Worm (Caenorhabditis elegans) whole organism, L3 larva: ENCODE results near the gene C36B7.6.

Experiments used
- ZK546.5 ChIP-seq: sonication (generic microtip); optimal IDR thresholded peaks from 2 replicates; lab custom pipeline; 2017; ENCODE audit warnings: missing biosample characterization, missing genetic modification characterization
- aly-2 ChIP-seq: fragments of 150-350 bp; optimal IDR thresholded peaks from 2 replicates; lab custom pipeline; 2014; ENCODE audit warnings: missing biosample characterization, missing genetic modification characterization
- ama-1 ChIP-seq: fragments of 150-350 bp; optimal IDR thresholded peaks from 2 replicates; lab custom pipeline; 2018
- ceh-28 ChIP-seq: fragments of 150-350 bp; optimal IDR thresholded peaks from 2 replicates; lab custom pipeline; 2014; ENCODE audit warnings: missing biosample characterization, missing genetic modification reagents, missing genetic modification characterization
- ceh-9 ChIP-seq: sonication (generic microtip); optimal IDR thresholded peaks from 2 replicates; lab custom pipeline; 2018; ENCODE audit warnings: missing biosample characterization, missing genetic modification characterization
- elt-1 ChIP-seq: fragments of 150-350 bp; optimal IDR thresholded peaks from 2 replicates; lab custom pipeline; 2014; ENCODE audit warnings: missing biosample characterization, missing genetic modification characterization
- elt-2 ChIP-seq: sonication (generic microtip); optimal IDR thresholded peaks from 2 replicates; lab custom pipeline; 2016; ENCODE audit warnings: missing genetic modification reagents, mild to moderate bottlenecking, missing genetic modification characterization, missing compliant biosample characterization
- fkh-10 ChIP-seq: sonication (generic microtip); optimal IDR thresholded peaks from 2 replicates; lab custom pipeline; 2017; ENCODE audit warnings: missing biosample characterization, missing genetic modification reagents, missing genetic modification characterization
- fkh-2 ChIP-seq: fragments of 150-350 bp; optimal IDR thresholded peaks from 2 replicates; lab custom pipeline; 2014; ENCODE audit warnings: missing biosample characterization, missing genetic modification reagents, missing genetic modification characterization
- fos-1 ChIP-seq: fragments of 150-350 bp; optimal IDR thresholded peaks from 2 replicates; lab custom pipeline; 2014; ENCODE audit warnings: missing biosample characterization, missing genetic modification characterization
- jun-1 ChIP-seq: fragments of 150-350 bp; optimal IDR thresholded peaks from 2 replicates; lab custom pipeline; 2014; ENCODE audit warnings: missing biosample characterization, missing genetic modification reagents, missing genetic modification characterization
- lin-15B ChIP-seq: fragments of 150-350 bp; optimal IDR thresholded peaks from 2 replicates; lab custom pipeline; 2014; ENCODE audit warnings: missing biosample characterization, missing genetic modification characterization
- nfya-1 ChIP-seq: sonication (generic microtip); optimal IDR thresholded peaks from 2 replicates; lab custom pipeline; 2017; ENCODE audit warnings: missing genetic modification characterization, mild to moderate bottlenecking, missing compliant biosample characterization, antibody characterized with exemption, moderate library complexity; ENCODE audit not compliant: insufficient read depth
- nhr-11 ChIP-seq: fragments of 150-350 bp; optimal IDR thresholded peaks from 2 replicates; lab custom pipeline; 2014; ENCODE audit warnings: missing biosample characterization, missing genetic modification characterization
- nhr-237 ChIP-seq: fragments of 150-350 bp; optimal IDR thresholded peaks from 2 replicates; lab custom pipeline; 2014; ENCODE audit warnings: missing biosample characterization, missing genetic modification characterization
- nhr-25 ChIP-seq: sonication (generic microtip); optimal IDR thresholded peaks from 2 replicates; lab custom pipeline; 2017; ENCODE audit warnings: missing biosample characterization, missing genetic modification characterization
- nhr-43 ChIP-seq: sonication (generic microtip); optimal IDR thresholded peaks from 2 replicates; lab custom pipeline; 2016; ENCODE audit warnings: mild to moderate bottlenecking, missing genetic modification characterization, missing compliant biosample characterization; ENCODE audit not compliant: poor library complexity, severe bottlenecking
- nhr-67 ChIP-seq: fragments of 150-350 bp; optimal IDR thresholded peaks from 2 replicates; lab custom pipeline; 2014; ENCODE audit warnings: missing biosample characterization, missing genetic modification characterization
- nhr-77 ChIP-seq: fragments of 150-350 bp; optimal IDR thresholded peaks from 2 replicates; lab custom pipeline; 2014; ENCODE audit warnings: missing biosample characterization, missing genetic modification characterization
- pqm-1 ChIP-seq: fragments of 150-350 bp; optimal IDR thresholded peaks from 2 replicates; lab custom pipeline; 2017; ENCODE audit warnings: missing biosample characterization, missing genetic modification characterization, inconsistent platforms
- sea-2 ChIP-seq: fragments of 150-350 bp; sonication (generic microtip); optimal IDR thresholded peaks from 4 replicates; lab custom pipeline; 2014; ENCODE audit warnings: missing biosample characterization, missing genetic modification reagents, missing genetic modification characterization
- snpc-4 ChIP-seq: fragments of 150-350 bp; optimal IDR thresholded peaks from 2 replicates; lab custom pipeline; 2014; ENCODE audit warnings: missing biosample characterization, missing genetic modification characterization
- tbx-2 ChIP-seq: sonication (generic microtip); optimal IDR thresholded peaks from 2 replicates; lab custom pipeline; 2016; ENCODE audit warnings: mild to moderate bottlenecking, missing genetic modification characterization, missing compliant biosample characterization
- unc-62 ChIP-seq: fragments of 150-350 bp; sonication (generic microtip); optimal IDR thresholded peaks from 4 replicates; lab custom pipeline; 2014; ENCODE audit warnings: missing biosample characterization, missing genetic modification reagents, missing genetic modification characterization
- zag-1 ChIP-seq: fragments of 150-350 bp; optimal IDR thresholded peaks from 2 replicates; lab custom pipeline; 2014; ENCODE audit warnings: missing biosample characterization, missing genetic modification characterization
- ztf-4 ChIP-seq: fragments of 150-350 bp; optimal IDR thresholded peaks from 2 replicates; lab custom pipeline; 2014; ENCODE audit warnings: missing biosample characterization, missing genetic modification characterization

The C36B7.6 gene

DNA sequence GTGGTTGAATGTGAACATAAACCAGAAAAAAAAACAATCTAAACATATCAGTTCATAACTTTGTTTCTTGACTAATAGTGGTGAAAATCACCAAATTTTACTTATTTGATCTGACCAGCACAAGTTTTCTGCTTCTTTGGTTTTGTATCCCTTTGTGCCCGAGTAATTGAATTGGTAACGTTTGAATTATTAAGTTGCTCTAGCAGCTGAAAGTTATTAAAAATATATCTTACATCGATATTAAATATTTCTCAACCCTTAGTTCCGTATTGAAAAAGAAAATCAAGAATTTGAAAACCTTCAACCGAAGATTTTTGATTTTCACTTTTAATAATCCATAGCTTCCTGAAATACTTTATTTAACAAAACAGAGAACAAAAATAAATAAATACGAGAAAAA lies 34.1 kb downstream of the C36B7.6 start:
- TF ChIP-seq unc-62 (GFP tag; lab: Kevin White, UChicago) (no peak), ceh-28 (peak; percentile 32)

DNA sequence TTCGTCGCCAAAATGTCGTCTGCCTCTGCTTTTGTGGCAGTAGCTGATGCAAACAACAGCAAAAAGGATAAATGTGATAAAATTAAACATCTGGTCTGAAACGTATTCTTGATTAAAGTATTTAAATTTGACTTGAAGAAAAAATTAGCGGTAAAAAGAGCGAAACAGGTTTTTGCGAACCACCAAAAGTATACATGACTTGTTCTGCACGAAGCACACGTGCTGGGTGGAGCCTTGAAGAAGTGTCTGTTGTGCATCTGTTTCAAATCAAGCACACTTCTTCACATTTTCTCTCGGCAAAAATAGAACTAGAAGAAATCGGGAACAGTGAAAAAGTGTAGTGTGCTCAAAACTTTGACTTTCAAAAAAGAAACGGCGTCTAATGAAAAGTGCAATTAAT lies 36.9 kb downstream of the C36B7.6 start, which contains the start of gene B0403.3:
Gene B0403.3 (minus strand): TSS at position 101 of the 400 bp plus-strand sequence.
- TF ChIP-seq fkh-2: no peak
- no peak for TF ChIP-seq ztf-4 (tag; lab: Kevin White, UChicago)
- TF ChIP-seq jun-1 (tag; lab: Kevin White, UChicago): no peak
- no peak for TF ChIP-seq lin-15B
- TF ChIP-seq tbx-2 (tag; lab: Kevin White, UChicago): no peak
- TF ChIP-seq ama-1 (lab: Kevin White, UChicago): no peak
- no peak for TF ChIP-seq ZK546.5 (tag; lab: Kevin White, UChicago)
- no peak for TF ChIP-seq fos-1 (tag; lab: Kevin White, UChicago)
- no peak for TF ChIP-seq nhr-77 (tag; lab: Kevin White, UChicago)
- TF ChIP-seq nhr-11: no peak
- TF ChIP-seq nhr-237 (tag; lab: Kevin White, UChicago): no peak
- TF ChIP-seq ceh-28: no peak
- TF ChIP-seq sea-2 (GFP tag; lab: Kevin White, UChicago): no peak
- TF ChIP-seq nfya-1 (tag; lab: Kevin White, UChicago): no peak
- no peak for TF ChIP-seq fkh-10

- TF ChIP-seq fkh-2 (no peak), elt-2 (tag; lab: Kevin White, UChicago) (peak; percentile 74), pqm-1 (tag; lab: Kevin White, UChicago) (peak; percentile 39), elt-1 (tag; lab: Kevin White, UChicago) (no peak), nhr-25 (tag; lab: Kevin White, UChicago) (no peak), nhr-67 (no peak), zag-1 (tag; lab: Kevin White, UChicago) (no peak), aly-2 (no peak), lin-15B (no peak), nhr-43 (tag; lab: Kevin White, UChicago) (no peak), snpc-4 (no peak), jun-1 (tag; lab: Kevin White, UChicago) (no peak)
These were observed 38.9 kb downstream of the C36B7.6 start for ce11 chrX:7061265-7061664.

DNA sequence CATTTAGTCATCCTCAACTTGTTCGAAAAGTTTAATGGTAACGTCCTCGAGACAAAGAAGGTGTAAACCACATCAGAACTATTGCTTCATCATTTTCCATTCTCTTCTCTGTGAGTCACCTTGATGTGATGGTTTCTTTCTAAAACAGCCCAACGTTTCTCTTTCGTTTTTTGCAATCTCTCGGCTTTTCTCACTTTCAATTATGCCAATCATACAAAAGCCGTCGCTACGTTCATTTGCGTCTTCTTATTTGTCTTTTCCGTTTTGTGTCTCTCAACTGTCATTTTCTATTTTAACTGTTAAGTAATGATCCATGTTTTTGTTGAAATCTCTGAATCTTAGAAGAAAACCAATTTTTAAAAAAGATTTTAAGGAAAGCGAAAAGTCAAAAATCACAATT lies 42.8 kb downstream of the C36B7.6 start, which contains the start of gene B0403.5:
Gene B0403.5 (plus strand): TSS at position 368 of the 400 bp plus-strand sequence.
- peak; percentile 23 for TF ChIP-seq nhr-25 (tag; lab: Kevin White, UChicago)
- TF ChIP-seq nhr-77 (tag; lab: Kevin White, UChicago): no peak

DNA sequence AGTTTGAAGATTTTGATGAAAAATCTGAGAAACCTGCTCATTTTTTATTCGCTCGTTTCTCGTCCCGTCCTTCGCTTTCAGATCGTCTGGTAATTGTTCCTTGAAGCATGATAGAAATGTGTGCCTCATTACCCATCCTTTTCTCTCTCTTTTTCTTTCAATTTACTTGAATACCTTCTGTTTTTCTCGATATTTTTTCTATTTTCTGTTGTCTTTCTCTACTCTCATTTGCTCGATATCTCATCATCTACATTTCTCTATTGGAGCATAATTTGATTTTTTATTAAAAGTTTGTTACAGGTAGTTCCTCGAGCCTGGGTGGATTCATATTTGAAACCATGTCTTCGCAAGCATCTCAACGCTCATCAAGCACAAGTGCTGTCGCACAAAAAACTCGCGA lies 49.8 kb downstream of the C36B7.6 start, which contains the start of gene ubc-17:
Gene ubc-17 (plus strand): TSS at position 301 of the 400 bp plus-strand sequence.
- TF ChIP-seq ceh-9 (tag; lab: Kevin White, UChicago): no peak
- TF ChIP-seq, all 47 proteins: peak for 0
